Worm (Caenorhabditis elegans) whole organism, L4 larva: Measurements from ENCODE around the gene str-174.

ENCODE experiments used
- D1046.2 ChIP-seq: fragments of 200-800 bp; sonication (Bioruptor generic); IDR thresholded peaks from 2 replicates; pipeline ENCODE4 v1.3.6; 2022; ENCODE audit warnings: missing genetic modification characterization, missing compliant biosample characterization
- F26F4.8 ChIP-seq: fragments of 200-800 bp; sonication (Bioruptor generic); conservative IDR thresholded peaks from 2 replicates; pipeline ENCODE4 v1.3.6; 2022; ENCODE audit warnings: missing genetic modification characterization, missing compliant biosample characterization
- F37D6.2 ChIP-seq: sonication (generic microtip); optimal IDR thresholded peaks from 2 replicates; lab custom pipeline; 2016; ENCODE audit warnings: mild to moderate bottlenecking, missing genetic modification characterization, missing compliant biosample characterization
- F44E2.7 ChIP-seq: fragments of 200-800 bp; sonication (Bioruptor generic); IDR thresholded peaks from 2 replicates; pipeline ENCODE4 v2.1.2; 2022; ENCODE audit warnings: missing genetic modification characterization, missing compliant biosample characterization
- F49E8.2 ChIP-seq: sonication (generic microtip); optimal IDR thresholded peaks from 2 replicates; lab custom pipeline; 2016; ENCODE audit warnings: missing compliant biosample characterization, mild to moderate bottlenecking, missing genetic modification characterization, borderline replicate concordance
- R02D3.7 ChIP-seq: fragments of 150-350 bp; sonication (generic microtip); optimal IDR thresholded peaks from 3 replicates; lab custom pipeline; 2014; ENCODE audit warnings: missing biosample characterization, missing genetic modification characterization
- Y75B8A.6 ChIP-seq: fragments of 200-800 bp; sonication (Bioruptor generic); IDR thresholded peaks from 2 replicates; pipeline ENCODE4 v1.3.6; 2022; ENCODE audit warnings: missing genetic modification reagents, missing genetic modification characterization, missing compliant biosample characterization
- ZK337.2 ChIP-seq: fragments of 200-800 bp; sonication (Bioruptor generic); IDR thresholded peaks from 2 replicates; pipeline ENCODE4 v1.3.6; 2022; ENCODE audit warnings: missing genetic modification reagents, missing genetic modification characterization, missing compliant biosample characterization
- ZK546.5 ChIP-seq, 2 experiments: sonication (generic microtip); optimal IDR thresholded peaks; 2 replicates each; lab custom pipeline; 2017; ENCODE audit warnings: missing biosample characterization in 2 of 2, missing genetic modification characterization in 2 of 2
- aha-1 ChIP-seq: fragments of 150-350 bp; peaks from one replicate; lab custom pipeline; 2014; ENCODE audit warnings: missing biosample characterization, missing genetic modification characterization
- ama-1 ChIP-seq: fragments of 150-350 bp; optimal IDR thresholded peaks from 2 replicates; lab custom pipeline; 2014; ENCODE audit warnings: inconsistent platforms, mixed read lengths
- arid-1 ChIP-seq: fragments of 200-800 bp; sonication (Bioruptor generic); conservative IDR thresholded peaks from 2 replicates; pipeline ENCODE4 v1.3.6; 2022; ENCODE audit warnings: missing genetic modification reagents, missing genetic modification characterization, missing compliant biosample characterization
- attf-4 ChIP-seq: sonication (generic microtip); optimal IDR thresholded peaks from 3 replicates; lab custom pipeline; 2017; ENCODE audit warnings: missing biosample characterization, missing genetic modification characterization
- ceh-28 ChIP-seq: fragments of 150-350 bp; optimal IDR thresholded peaks from 2 replicates; lab custom pipeline; 2014; ENCODE audit warnings: missing biosample characterization, missing genetic modification reagents, missing genetic modification characterization
- ceh-44 ChIP-seq: fragments of 200-800 bp; sonication (Bioruptor generic); IDR thresholded peaks from 2 replicates; pipeline ENCODE4 v1.3.6; 2022; ENCODE audit warnings: missing genetic modification reagents, missing genetic modification characterization, missing compliant biosample characterization
- ceh-62 ChIP-seq: sonication (generic microtip); optimal IDR thresholded peaks from 2 replicates; lab custom pipeline; 2017; ENCODE audit warnings: missing biosample characterization, missing genetic modification characterization
- ces-1 ChIP-seq: fragments of 150-350 bp; sonication (generic microtip); optimal IDR thresholded peaks from 4 replicates; lab custom pipeline; 2014; ENCODE audit warnings: missing biosample characterization, missing genetic modification reagents, missing genetic modification characterization
- daf-16 ChIP-seq, 3 experiments: sonication (generic microtip); optimal IDR thresholded peaks; 2 replicates each; lab custom pipeline; 2016 to 2017; ENCODE audit warnings: missing genetic modification characterization in 3 of 3, missing genetic modification reagents in 3 of 3, mild to moderate bottlenecking in 2 of 3, missing compliant biosample characterization in 2 of 3, missing biosample characterization in 1 of 3, moderate library complexity in 1 of 3
- dmd-6 ChIP-seq: fragments of 200-800 bp; sonication (Bioruptor generic); IDR thresholded peaks from 2 replicates; pipeline ENCODE4 v1.3.6; 2022; ENCODE audit warnings: missing genetic modification reagents, missing genetic modification characterization, missing compliant biosample characterization
- dpl-1 ChIP-seq: fragments of 150-350 bp; optimal IDR thresholded peaks from 2 replicates; lab custom pipeline; 2014; ENCODE audit warnings: missing biosample characterization, missing genetic modification reagents, missing genetic modification characterization
- duxl-1 ChIP-seq: sonication (generic microtip); optimal IDR thresholded peaks from 2 replicates; lab custom pipeline; 2016; ENCODE audit warnings: mild to moderate bottlenecking, missing genetic modification characterization, moderate library complexity, missing compliant biosample characterization; ENCODE audit not compliant: poor library complexity
- egl-43 ChIP-seq: fragments of 200-800 bp; sonication (Bioruptor generic); IDR thresholded peaks from 2 replicates; pipeline ENCODE4 v1.3.6; 2022; ENCODE audit warnings: missing genetic modification reagents, missing genetic modification characterization, missing compliant biosample characterization
- hlh-11 ChIP-seq: fragments of 200-800 bp; sonication (Bioruptor generic); optimal IDR thresholded peaks from 2 replicates; lab custom pipeline; 2018; ENCODE audit warnings: mild to moderate bottlenecking, missing genetic modification characterization, missing compliant biosample characterization
- hlh-30 ChIP-seq: sonication (generic microtip); optimal IDR thresholded peaks from 2 replicates; lab custom pipeline; 2017; ENCODE audit warnings: antibody characterized with exemption, mild to moderate bottlenecking, missing genetic modification characterization, missing compliant biosample characterization; ENCODE audit not compliant: insufficient read depth
- jun-1 ChIP-seq: fragments of 150-350 bp; optimal IDR thresholded peaks from 2 replicates; lab custom pipeline; 2014; ENCODE audit warnings: missing biosample characterization, missing genetic modification reagents, missing genetic modification characterization
- lim-7 ChIP-seq: fragments of 200-800 bp; sonication (Bioruptor generic); IDR thresholded peaks from 2 replicates; pipeline ENCODE4 v1.3.6; 2022; ENCODE audit warnings: missing genetic modification characterization, missing compliant biosample characterization
- lin-1 ChIP-seq: fragments of 200-800 bp; sonication (Bioruptor generic); IDR thresholded peaks from 2 replicates; pipeline ENCODE4 v1.3.6; 2022; ENCODE audit warnings: missing genetic modification reagents, missing genetic modification characterization, missing compliant biosample characterization
- lin-15B ChIP-seq: fragments of 150-350 bp; sonication (generic microtip); optimal IDR thresholded peaks from 3 replicates; lab custom pipeline; 2014; ENCODE audit warnings: missing biosample characterization, missing genetic modification characterization
- lin-29 ChIP-seq: fragments of 200-800 bp; sonication (Bioruptor generic); IDR thresholded peaks from 2 replicates; pipeline ENCODE4 v1.3.6; 2022; ENCODE audit warnings: missing genetic modification reagents, missing genetic modification characterization, missing compliant biosample characterization
- lsy-2 ChIP-seq, 2 experiments: fragments of 150-350 bp in 1 of 2; sonication (generic microtip) in 1 of 2; optimal IDR thresholded peaks; 2 replicates each; lab custom pipeline; 2014 to 2017; ENCODE audit warnings: missing biosample characterization in 2 of 2, missing genetic modification characterization in 2 of 2
- mdt-29 ChIP-seq: fragments of 200-800 bp; sonication (Bioruptor generic); IDR thresholded peaks from 2 replicates; pipeline ENCODE4 v1.3.6; 2022; ENCODE audit warnings: missing genetic modification reagents, missing genetic modification characterization, missing compliant biosample characterization
- mep-1 ChIP-seq: fragments of 150-350 bp; sonication (generic microtip); optimal IDR thresholded peaks from 3 replicates; lab custom pipeline; 2014; ENCODE audit warnings: missing biosample characterization, missing genetic modification characterization
- mxl-3 ChIP-seq: fragments of 200-800 bp; sonication (Bioruptor generic); optimal IDR thresholded peaks from 2 replicates; lab custom pipeline; 2018; ENCODE audit warnings: mild to moderate bottlenecking, missing genetic modification characterization, missing compliant biosample characterization
- nhr-10 ChIP-seq: fragments of 150-350 bp; optimal IDR thresholded peaks from 2 replicates; lab custom pipeline; 2014; ENCODE audit warnings: missing biosample characterization, missing genetic modification characterization
- nhr-102 ChIP-seq: sonication (generic microtip); optimal IDR thresholded peaks from 2 replicates; lab custom pipeline; 2016; ENCODE audit warnings: mild to moderate bottlenecking, missing genetic modification characterization, moderate library complexity, missing compliant biosample characterization
- nhr-111 ChIP-seq: fragments of 200-800 bp; sonication (Bioruptor generic); optimal IDR thresholded peaks from 2 replicates; lab custom pipeline; 2018; ENCODE audit warnings: mild to moderate bottlenecking, missing genetic modification characterization, missing compliant biosample characterization
- nhr-41 ChIP-seq: fragments of 200-800 bp; sonication (Bioruptor generic); IDR thresholded peaks from 2 replicates; pipeline ENCODE4 v1.3.6; 2022; ENCODE audit warnings: missing genetic modification reagents, missing genetic modification characterization, missing compliant biosample characterization
- nhr-48 ChIP-seq: sonication (generic microtip); optimal IDR thresholded peaks from 2 replicates; lab custom pipeline; 2016; ENCODE audit warnings: mild to moderate bottlenecking, missing genetic modification characterization, missing compliant biosample characterization
- nhr-76 ChIP-seq: fragments of 150-350 bp; optimal IDR thresholded peaks from 2 replicates; lab custom pipeline; 2014; ENCODE audit warnings: missing biosample characterization, missing genetic modification characterization
- rbr-2 ChIP-seq: sonication (generic microtip); optimal IDR thresholded peaks from 2 replicates; lab custom pipeline; 2016; ENCODE audit warnings: missing genotype, missing genetic modification characterization, missing compliant biosample characterization
- saeg-2 ChIP-seq: fragments of 200-800 bp; sonication (Bioruptor generic); IDR thresholded peaks from 2 replicates; pipeline ENCODE4 v1.3.6; 2022; ENCODE audit warnings: missing genetic modification reagents, missing genetic modification characterization, missing compliant biosample characterization
- sdz-12 ChIP-seq: fragments of 200-800 bp; sonication (Bioruptor generic); optimal IDR thresholded peaks from 2 replicates; lab custom pipeline; 2018; ENCODE audit warnings: mild to moderate bottlenecking, missing genetic modification characterization, missing compliant biosample characterization
- skn-1 ChIP-seq: fragments of 150-350 bp; optimal IDR thresholded peaks from 2 replicates; lab custom pipeline; 2014; ENCODE audit warnings: missing biosample characterization, missing genetic modification characterization
- snpc-1.2 ChIP-seq: fragments of 200-800 bp; sonication (Bioruptor generic); IDR thresholded peaks from 2 replicates; pipeline ENCODE4 v1.3.6; 2022; ENCODE audit warnings: missing genetic modification reagents, missing genetic modification characterization, missing compliant biosample characterization
- spr-1 ChIP-seq: sonication (generic microtip); optimal IDR thresholded peaks from 2 replicates; lab custom pipeline; 2016; ENCODE audit warnings: mild to moderate bottlenecking, missing genetic modification characterization, missing compliant biosample characterization
- unc-130 ChIP-seq: sonication (generic microtip); optimal IDR thresholded peaks from 2 replicates; lab custom pipeline; 2016; ENCODE audit warnings: missing genetic modification reagents, missing genetic modification characterization, missing compliant biosample characterization
- zfp-2 ChIP-seq: sonication (generic microtip); optimal IDR thresholded peaks from 2 replicates; lab custom pipeline; 2016; ENCODE audit warnings: mild to moderate bottlenecking, missing genetic modification characterization, missing compliant biosample characterization
- zfp-3 ChIP-seq: fragments of 200-800 bp; sonication (Bioruptor generic); conservative IDR thresholded peaks from 2 replicates; pipeline ENCODE4 v1.3.6; 2022; ENCODE audit warnings: missing genetic modification reagents, missing genetic modification characterization, missing compliant biosample characterization
- ztf-11 ChIP-seq: fragments of 150-350 bp; optimal IDR thresholded peaks from 2 replicates; lab custom pipeline; 2014; ENCODE audit warnings: missing biosample characterization, missing genetic modification characterization
- ztf-7 ChIP-seq: fragments of 150-350 bp; optimal IDR thresholded peaks from 2 replicates; lab custom pipeline; 2014; ENCODE audit warnings: missing biosample characterization, missing genetic modification characterization

The str-174 gene

DNA sequence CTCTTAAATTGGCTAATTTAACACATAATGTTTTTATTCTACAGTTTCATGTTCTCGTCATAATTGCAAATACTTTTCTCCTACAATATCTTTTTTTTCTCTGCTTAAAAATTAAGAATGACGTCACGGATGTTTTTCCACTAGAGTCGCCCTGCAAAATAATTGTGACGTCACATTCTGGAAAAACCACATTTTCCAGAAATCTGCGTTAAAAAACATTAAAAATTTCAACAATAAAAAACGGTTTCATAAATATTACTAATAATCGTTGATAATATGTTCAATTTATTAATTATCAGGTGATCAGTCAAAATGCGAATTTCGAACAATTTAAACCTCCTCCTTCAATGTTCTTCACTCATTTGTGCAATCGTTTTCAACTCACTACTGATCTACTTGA, 9.5 kb upstream of the str-174 start, which contains the start of gene str-166:
Gene str-166, plus strand, starts transcription at position 301 of the 400 bp plus-strand sequence.
- TF ChIP-seq F49E8.2 (no peak), lim-7 (GFP tag; lab: Robert Waterston, UW) (no peak), ztf-7 (tag; lab: Kevin White, UChicago) (no peak), hlh-11 (no peak), jun-1 (tag; lab: Kevin White, UChicago) (no peak), daf-16 (GFP tag; optimal IDR thresholded peaks at IDR 0.05; lab: Kevin White, UChicago) (no peak), daf-16 (tag; optimal IDR thresholded peaks at IDR 0.05; lab: Kevin White, UChicago) (no peak), ama-1 (lab: Kevin White, UChicago) (no peak), nhr-102 (no peak), snpc-1.2 (no peak), dpl-1 (no peak), rbr-2 (tag; lab: Kevin White, UChicago) (no peak), ces-1 (GFP tag; lab: Kevin White, UChicago) (no peak), sdz-12 (GFP tag; lab: Kevin White, UChicago) (no peak), mep-1 (no peak), ceh-62 (tag; lab: Kevin White, UChicago) (no peak), ZK337.2 (no peak), ZK546.5 (tag; optimal IDR thresholded peaks at IDR 0.05; lab: Kevin White, UChicago) (no peak), lin-1 (GFP tag; lab: Robert Waterston, UW) (no peak)

ce11 chrIV:4880634-4881033, 6.1 kb upstream of the str-174 start:
- no peak for TF ChIP-seq nhr-41 (GFP tag; lab: Robert Waterston, UW)
- TF ChIP-seq sdz-12 (GFP tag; lab: Kevin White, UChicago): no peak
- peak; percentile 94 for TF ChIP-seq aha-1 (tag; lab: Kevin White, UChicago)
- TF ChIP-seq F26F4.8 (GFP tag; lab: Robert Waterston, UW): no peak
- peak; percentile 100 for TF ChIP-seq snpc-1.2
- TF ChIP-seq F44E2.7 (GFP tag; lab: Robert Waterston, UW): no peak
- peak; percentile 16 for TF ChIP-seq spr-1 (tag; lab: Kevin White, UChicago)
- TF ChIP-seq saeg-2 (GFP tag; lab: Robert Waterston, UW): no peak
- TF ChIP-seq lin-1 (GFP tag; lab: Robert Waterston, UW): no peak
- TF ChIP-seq zfp-3 (GFP tag; lab: Robert Waterston, UW): no peak
- no peak for TF ChIP-seq dmd-6 (GFP tag; lab: Robert Waterston, UW)
- no peak for TF ChIP-seq lin-29 (GFP tag; lab: Robert Waterston, UW)
- TF ChIP-seq R02D3.7 (tag; lab: Kevin White, UChicago): no peak
- no peak for TF ChIP-seq zfp-2 (tag; lab: Kevin White, UChicago)
- peak; percentile 73 for TF ChIP-seq mxl-3 (GFP tag; lab: Kevin White, UChicago)
- TF ChIP-seq hlh-30: no peak
- peak; percentile 43 for TF ChIP-seq duxl-1 (tag; lab: Kevin White, UChicago)
- no peak for TF ChIP-seq lin-15B (tag; lab: Kevin White, UChicago)
- no peak for TF ChIP-seq egl-43 (GFP tag; lab: Robert Waterston, UW)
- peak; percentile 81 for TF ChIP-seq nhr-102
- peak; percentile 58 for TF ChIP-seq unc-130 (GFP tag; lab: Kevin White, UChicago)
- TF ChIP-seq ceh-28: no peak
- TF ChIP-seq daf-16 (GFP tag; optimal IDR thresholded peaks at IDR 0.05; lab: Kevin White, UChicago): peak in 1 of 2 experiments; percentile 79
- peak; percentile 37 for TF ChIP-seq daf-16 (tag; optimal IDR thresholded peaks at IDR 0.05; lab: Kevin White, UChicago)
- no peak for TF ChIP-seq attf-4 (tag; lab: Kevin White, UChicago)
- TF ChIP-seq nhr-10: peak; percentile 27
- no peak for TF ChIP-seq D1046.2 (GFP tag; lab: Robert Waterston, UW)
- TF ChIP-seq mdt-29 (GFP tag; lab: Robert Waterston, UW): peak; percentile 71; the same call in 1 of the 2 replicates
- peak; percentile 61 for TF ChIP-seq arid-1 (GFP tag; lab: Robert Waterston, UW)
- peak; percentile 100 for TF ChIP-seq ceh-44 (GFP tag; lab: Robert Waterston, UW)
- TF ChIP-seq F37D6.2 (tag; lab: Kevin White, UChicago): no peak
- TF ChIP-seq nhr-76 (tag; lab: Kevin White, UChicago): no peak
- TF ChIP-seq Y75B8A.6 (GFP tag; lab: Robert Waterston, UW): no peak
- TF ChIP-seq ama-1 (lab: Kevin White, UChicago): peak; percentile 90
- TF ChIP-seq nhr-111 (GFP tag; lab: Kevin White, UChicago): no peak
- no peak for TF ChIP-seq lsy-2 (tag; optimal IDR thresholded peaks at IDR 0.05; lab: Kevin White, UChicago)
- TF ChIP-seq ztf-11 (tag; lab: Kevin White, UChicago): no peak
- peak; percentile 52 for TF ChIP-seq nhr-48
- no peak for TF ChIP-seq skn-1
